Fruit fly (Drosophila melanogaster) whole organism, prepupa: ENCODE data around the gene CG13898.

Source experiments
- Blimp-1 ChIP-seq: fragments of 200-800 bp; sonication (Bioruptor generic); optimal IDR thresholded peaks from 3 replicates; lab custom pipeline; 2017; ENCODE audit warnings: missing biosample characterization, missing genetic modification characterization, mild to moderate bottlenecking, moderate library complexity, missing genetic modification reagents
- CG10669 ChIP-seq: fragments of 200-800 bp; sonication (Bioruptor generic); optimal IDR thresholded peaks from 3 replicates; lab custom pipeline; 2018; ENCODE audit warnings: missing biosample characterization, mild to moderate bottlenecking, missing genetic modification characterization, moderate library complexity
- CG11294 ChIP-seq: fragments of 200-800 bp; sonication (Bioruptor generic); IDR thresholded peaks from 2 replicates; pipeline ENCODE4 v1.3.6; 2022; ENCODE audit warnings: missing biosample characterization, missing genetic modification characterization
- CG11902 ChIP-seq: fragments of 200-800 bp; sonication (Bioruptor generic); optimal IDR thresholded peaks from 3 replicates; lab custom pipeline; 2016; ENCODE audit warnings: missing biosample characterization, missing genetic modification characterization
- CG15336 ChIP-seq: fragments of 200-800 bp; sonication (Bioruptor generic); IDR thresholded peaks from 2 replicates; pipeline ENCODE4 v1.3.6; 2022; ENCODE audit warnings: missing biosample characterization, missing genetic modification characterization
- CG1621 ChIP-seq: fragments of 200-800 bp; sonication (Bioruptor generic); optimal IDR thresholded peaks from 3 replicates; lab custom pipeline; 2018; ENCODE audit warnings: missing biosample characterization, mild to moderate bottlenecking, missing genetic modification characterization
- CG16779 ChIP-seq: fragments of 200-800 bp; sonication (Bioruptor generic); optimal IDR thresholded peaks from 3 replicates; lab custom pipeline; 2017; ENCODE audit warnings: missing biosample characterization, mild to moderate bottlenecking, missing genetic modification characterization
- CG31627 ChIP-seq: fragments of 200-800 bp; sonication (Bioruptor generic); optimal IDR thresholded peaks from 3 replicates; lab custom pipeline; 2016; ENCODE audit warnings: missing biosample characterization, missing genetic modification characterization
- CG32006 ChIP-seq: fragments of 200-800 bp; sonication (Bioruptor generic); optimal IDR thresholded peaks from 3 replicates; lab custom pipeline; 2017; ENCODE audit warnings: missing biosample characterization, mild to moderate bottlenecking, missing genetic modification characterization
- CG34406 ChIP-seq: fragments of 200-800 bp; sonication (Bioruptor generic); optimal IDR thresholded peaks from 3 replicates; lab custom pipeline; 2016; ENCODE audit warnings: missing biosample characterization, missing genetic modification characterization
- CG3919 ChIP-seq: fragments of 200-800 bp; sonication (Bioruptor generic); optimal IDR thresholded peaks from 3 replicates; lab custom pipeline; 2016; ENCODE audit warnings: missing biosample characterization, missing genetic modification characterization
- CG4318 ChIP-seq: fragments of 200-800 bp; sonication (Bioruptor generic); optimal IDR thresholded peaks from 3 replicates; lab custom pipeline; 2017; ENCODE audit warnings: missing biosample characterization, mild to moderate bottlenecking, missing genetic modification characterization
- CG6163 ChIP-seq: fragments of 200-800 bp; sonication (Bioruptor generic); IDR thresholded peaks from 3 replicates; pipeline ENCODE4 v1.3.6; 2022; ENCODE audit warnings: missing biosample characterization, missing genetic modification characterization
- CG6276 ChIP-seq: fragments of 200-800 bp; sonication (Bioruptor generic); optimal IDR thresholded peaks from 2 replicates; lab custom pipeline; 2017; ENCODE audit warnings: missing biosample characterization, mild to moderate bottlenecking, missing genetic modification characterization
- CG6792 ChIP-seq: fragments of 200-800 bp; sonication (Bioruptor generic); optimal IDR thresholded peaks from 3 replicates; lab custom pipeline; 2016; ENCODE audit warnings: missing biosample characterization, missing genetic modification characterization
- CG6808 ChIP-seq: fragments of 200-800 bp; sonication (Bioruptor generic); optimal IDR thresholded peaks from 3 replicates; lab custom pipeline; 2017; ENCODE audit warnings: missing biosample characterization, missing genetic modification characterization, mild to moderate bottlenecking, moderate library complexity, missing genetic modification reagents
- CG6854 ChIP-seq: fragments of 200-800 bp; sonication (Bioruptor generic); optimal IDR thresholded peaks from 2 replicates; lab custom pipeline; 2017; ENCODE audit warnings: missing biosample characterization, mild to moderate bottlenecking, missing genetic modification characterization
- CG7368 ChIP-seq: fragments of 200-800 bp; sonication (Bioruptor generic); optimal IDR thresholded peaks from 3 replicates; lab custom pipeline; 2016; ENCODE audit warnings: missing biosample characterization, missing genetic modification characterization
- CG8632 ChIP-seq: fragments of 200-800 bp; sonication (Bioruptor generic); optimal IDR thresholded peaks from 3 replicates; lab custom pipeline; 2016; ENCODE audit warnings: missing biosample characterization, missing genetic modification characterization
- CG9139 ChIP-seq: fragments of 200-800 bp; sonication (Bioruptor generic); optimal IDR thresholded peaks from 3 replicates; lab custom pipeline; 2017; ENCODE audit warnings: missing biosample characterization, mild to moderate bottlenecking, missing genetic modification characterization
- Eip75B ChIP-seq: fragments of 200-800 bp; sonication (Bioruptor generic); optimal IDR thresholded peaks from 3 replicates; lab custom pipeline; 2016; ENCODE audit warnings: missing biosample characterization, missing genetic modification characterization
- Eip78C ChIP-seq: fragments of 200-800 bp; sonication (Bioruptor generic); peaks from one replicate; lab custom pipeline; 2016; ENCODE audit warnings: missing biosample characterization, missing genetic modification characterization
- Ets96B ChIP-seq: fragments of 200-800 bp; optimal IDR thresholded peaks from 2 replicates; lab custom pipeline; 2019; ENCODE audit warnings: missing biosample characterization, mild to moderate bottlenecking, missing genetic modification characterization, moderate library complexity
- Hr4 ChIP-seq: fragments of 200-800 bp; sonication (Bioruptor generic); optimal IDR thresholded peaks from 3 replicates; lab custom pipeline; 2016; ENCODE audit warnings: missing biosample characterization, missing genetic modification characterization
- Lpt ChIP-seq: fragments of 200-800 bp; sonication (Bioruptor generic); optimal IDR thresholded peaks from 3 replicates; lab custom pipeline; 2016; ENCODE audit warnings: missing biosample characterization, missing genetic modification characterization
- Met ChIP-seq: fragments of 200-800 bp; sonication (Bioruptor generic); optimal IDR thresholded peaks from 3 replicates; lab custom pipeline; 2016; ENCODE audit warnings: missing biosample characterization, missing genetic modification characterization
- OdsH ChIP-seq: fragments of 200-800 bp; sonication (Bioruptor generic); optimal IDR thresholded peaks from 3 replicates; lab custom pipeline; 2016; ENCODE audit warnings: missing biosample characterization, missing genetic modification characterization
- Smox ChIP-seq: fragments of 200-800 bp; sonication (Bioruptor generic); optimal IDR thresholded peaks from 3 replicates; lab custom pipeline; 2016; ENCODE audit warnings: missing biosample characterization, missing genetic modification characterization
- Sox102F ChIP-seq: fragments of 200-800 bp; sonication (Bioruptor generic); optimal IDR thresholded peaks from 2 replicates; lab custom pipeline; 2016; ENCODE audit warnings: missing biosample characterization, mild to moderate bottlenecking, missing genetic modification characterization
- Sox14 ChIP-seq: fragments of 200-800 bp; sonication (Bioruptor generic); optimal IDR thresholded peaks from 3 replicates; lab custom pipeline; 2016; ENCODE audit warnings: missing biosample characterization, missing genetic modification characterization
- Sox15 ChIP-seq: fragments of 200-800 bp; sonication (Bioruptor generic); optimal IDR thresholded peaks from 3 replicates; lab custom pipeline; 2016; ENCODE audit warnings: missing biosample characterization, missing genetic modification characterization
- achi ChIP-seq: fragments of 200-800 bp; sonication (Bioruptor generic); optimal IDR thresholded peaks from 3 replicates; lab custom pipeline; 2016; ENCODE audit warnings: missing biosample characterization, missing genetic modification characterization
- acj6 ChIP-seq: fragments of 200-800 bp; sonication (Bioruptor generic); optimal IDR thresholded peaks from 3 replicates; lab custom pipeline; 2016; ENCODE audit warnings: missing biosample characterization, missing genetic modification characterization
- cyc ChIP-seq: fragments of 200-800 bp; sonication (Bioruptor generic); optimal IDR thresholded peaks from 3 replicates; lab custom pipeline; 2016; ENCODE audit warnings: missing biosample characterization, missing genetic modification characterization
- dac ChIP-seq: fragments of 200-800 bp; sonication (Bioruptor generic); optimal IDR thresholded peaks from 2 replicates; lab custom pipeline; 2017; ENCODE audit warnings: missing biosample characterization, mild to moderate bottlenecking, missing genetic modification characterization
- dsx ChIP-seq: fragments of 200-800 bp; optimal IDR thresholded peaks from 3 replicates; lab custom pipeline; 2019; ENCODE audit warnings: missing biosample characterization, mild to moderate bottlenecking, missing genetic modification characterization, moderate library complexity; ENCODE audit not compliant: poor library complexity, severe bottlenecking
- eg ChIP-seq: fragments of 200-800 bp; sonication (Bioruptor generic); IDR thresholded peaks from 3 replicates; pipeline ENCODE4 v1.3.6; 2022; ENCODE audit warnings: missing biosample characterization, missing genetic modification characterization
- fd59A ChIP-seq: fragments of 200-800 bp; sonication (Bioruptor generic); optimal IDR thresholded peaks from 2 replicates; lab custom pipeline; 2017; ENCODE audit warnings: missing biosample characterization, mild to moderate bottlenecking, missing genetic modification characterization, missing genetic modification reagents
- fd85E ChIP-seq: fragments of 200-800 bp; sonication (Bioruptor generic); optimal IDR thresholded peaks from 3 replicates; lab custom pipeline; 2016; ENCODE audit warnings: missing biosample characterization, missing genetic modification characterization
- fkh ChIP-seq: fragments of 200-800 bp; sonication (Bioruptor generic); optimal IDR thresholded peaks from 3 replicates; lab custom pipeline; 2017; ENCODE audit warnings: missing biosample characterization, mild to moderate bottlenecking, missing genetic modification characterization, moderate library complexity
- net ChIP-seq: fragments of 200-800 bp; sonication (Bioruptor generic); optimal IDR thresholded peaks from 3 replicates; lab custom pipeline; 2016; ENCODE audit warnings: missing biosample characterization, missing genetic modification characterization
- pdm3 ChIP-seq: fragments of 200-800 bp; sonication (Bioruptor generic); optimal IDR thresholded peaks from 3 replicates; lab custom pipeline; 2016; ENCODE audit warnings: missing biosample characterization, missing genetic modification characterization
- salr ChIP-seq, 2 experiments: fragments of 200-800 bp; sonication (Bioruptor generic); optimal IDR thresholded peaks; 3 replicates each; lab custom pipeline; 2016 to 2018; ENCODE audit warnings: missing biosample characterization in 2 of 2, missing genetic modification characterization in 2 of 2, mild to moderate bottlenecking in 1 of 2
- spab ChIP-seq: fragments of 200-800 bp; sonication (Bioruptor generic); optimal IDR thresholded peaks from 2 replicates; lab custom pipeline; 2017; ENCODE audit warnings: missing biosample characterization, mild to moderate bottlenecking, missing genetic modification characterization, missing genetic modification reagents
- ss ChIP-seq, 2 experiments: fragments of 200-800 bp; sonication (Bioruptor generic); optimal IDR thresholded peaks; 2 replicates in 1 of 2; 3 replicates in 1 of 2; lab custom pipeline; 2017 to 2018; ENCODE audit warnings: mild to moderate bottlenecking in 2 of 2, missing biosample characterization in 2 of 2, missing genetic modification characterization in 2 of 2, moderate library complexity in 1 of 2
- svp ChIP-seq: fragments of 200-800 bp; sonication (Bioruptor generic); peaks from one replicate; lab custom pipeline; 2016; ENCODE audit warnings: missing biosample characterization, missing genetic modification characterization
- vri ChIP-seq: fragments of 200-800 bp; sonication (Bioruptor generic); optimal IDR thresholded peaks from 3 replicates; lab custom pipeline; 2016; ENCODE audit warnings: missing biosample characterization, mild to moderate bottlenecking, missing genetic modification characterization

CG13898 gene

dm6 chr3L:807456-807855 is 3.6 kb upstream of the CG13898 start (continued):
- TF ChIP-seq CG4318 (peak; percentile 13), Eip78C (peak; percentile 78), CG11294 (GFP tag; lab: Robert Waterston, UW) (no peak), fkh (GFP tag; lab: Kevin White, UChicago) (no peak), pdm3 (peak; percentile 16), ss (GFP tag; optimal IDR thresholded peaks at IDR 0.05; lab: Kevin White, UChicago) (no peak), Eip75B (GFP tag; lab: Kevin White, UChicago) (no peak), Lpt (GFP tag; lab: Kevin White, UChicago) (no peak), CG6854 (no peak), CG6792 (GFP tag; lab: Kevin White, UChicago) (no peak), Sox15 (no peak), eg (GFP tag; lab: Robert Waterston, UW) (no peak), vri (GFP tag; lab: Kevin White, UChicago) (no peak), CG16779 (tag; lab: Kevin White, UChicago) (no peak), CG8632 (no peak), CG31627 (GFP tag; lab: Kevin White, UChicago) (no peak), salr (GFP tag; optimal IDR thresholded peaks at IDR 0.05; lab: Kevin White, UChicago) (no peak), dsx (GFP tag; lab: Kevin White, UChicago) (no peak), CG6808 (peak; percentile 9), achi (peak; percentile 14), acj6 (GFP tag; lab: Kevin White, UChicago) (no peak), CG34406 (no peak), OdsH (GFP tag; lab: Kevin White, UChicago) (peak; percentile 36), CG1621 (tag; lab: Kevin White, UChicago) (no peak), CG6276 (peak; percentile 37), CG10669 (GFP tag; lab: Kevin White, UChicago) (peak; percentile 14), Blimp-1 (GFP tag; lab: Kevin White, UChicago) (no peak), dac (GFP tag; lab: Kevin White, UChicago) (no peak), Met (peak; percentile 40), CG11902 (GFP tag; lab: Kevin White, UChicago) (no peak), Sox102F (GFP tag; lab: Kevin White, UChicago) (no peak), spab (GFP tag; lab: Kevin White, UChicago) (peak; percentile 18), CG15336 (peak; percentile 49), CG6163 (GFP tag; lab: Robert Waterston, UW) (no peak), svp (peak; percentile 46), CG3919 (GFP tag; lab: Kevin White, UChicago) (peak; percentile 12), cyc (GFP tag; lab: Kevin White, UChicago) (no peak), Hr4 (GFP tag; lab: Kevin White, UChicago) (peak; percentile 48), fd85E (GFP tag; lab: Kevin White, UChicago) (no peak)

- peak; percentile 56 for TF ChIP-seq CG34406
- peak; percentile 89 for TF ChIP-seq CG3919 (GFP tag; lab: Kevin White, UChicago)
- TF ChIP-seq Hr4 (GFP tag; lab: Kevin White, UChicago): peak; percentile 93
- peak; percentile 86 for TF ChIP-seq CG4318
- TF ChIP-seq CG6808: peak; percentile 49
- peak; percentile 79 for TF ChIP-seq CG16779 (tag; lab: Kevin White, UChicago)
- TF ChIP-seq eg (GFP tag; lab: Robert Waterston, UW): peak; percentile 96
- peak; percentile 36 for TF ChIP-seq Smox (GFP tag; lab: Kevin White, UChicago)
- TF ChIP-seq Met: peak; percentile 66
- TF ChIP-seq svp: peak; percentile 77
- peak; percentile 27 for TF ChIP-seq fd59A (GFP tag; lab: Kevin White, UChicago)
- peak; percentile 36 for TF ChIP-seq CG9139 (GFP tag; lab: Kevin White, UChicago)
- TF ChIP-seq CG11902 (GFP tag; lab: Kevin White, UChicago): peak; percentile 23
- peak; percentile 91 for TF ChIP-seq CG32006
- TF ChIP-seq Sox14: peak; percentile 74
- TF ChIP-seq pdm3: peak; percentile 75
- TF ChIP-seq CG15336: peak; percentile 93
- TF ChIP-seq ss (GFP tag; optimal IDR thresholded peaks at IDR 0.05; lab: Kevin White, UChicago): peak; percentile 41 to 53
- TF ChIP-seq fkh (GFP tag; lab: Kevin White, UChicago): no peak
- peak; percentile 38 to 70 for TF ChIP-seq salr (GFP tag; optimal IDR thresholded peaks at IDR 0.05; lab: Kevin White, UChicago)
- peak; percentile 51 for TF ChIP-seq CG1621 (tag; lab: Kevin White, UChicago)
- TF ChIP-seq CG10669 (GFP tag; lab: Kevin White, UChicago): peak; percentile 64
- peak; percentile 87 for TF ChIP-seq achi
- peak; percentile 63 for TF ChIP-seq CG6792 (GFP tag; lab: Kevin White, UChicago)
- TF ChIP-seq Ets96B (tag; lab: Kevin White, UChicago): peak; percentile 76
- TF ChIP-seq net (GFP tag; lab: Kevin White, UChicago): peak; percentile 74
- peak; percentile 35 for TF ChIP-seq Sox15
- peak; percentile 73 for TF ChIP-seq CG7368 (GFP tag; lab: Kevin White, UChicago)
- peak; percentile 85 for TF ChIP-seq Lpt (GFP tag; lab: Kevin White, UChicago)
Measured at dm6 chr3L:805642-806218, 1.9 kb upstream of the CG13898 start.
